Worm (Caenorhabditis elegans) whole organism, L4/young adult: ENCODE data around the gene ZK994.6.

Source experiments
- W03F9.2 ChIP-seq: fragments of 150-350 bp; optimal IDR thresholded peaks from 2 replicates; lab custom pipeline; 2014; ENCODE audit warnings: missing biosample characterization, missing genetic modification characterization
- dao-5 ChIP-seq: sonication (generic microtip); optimal IDR thresholded peaks from 2 replicates; lab custom pipeline; 2016; ENCODE audit warnings: missing genotype, missing genetic modification characterization, moderate library complexity, missing compliant biosample characterization
- him-1 ChIP-seq: sonication (generic microtip); optimal IDR thresholded peaks from 2 replicates; lab custom pipeline; 2016; ENCODE audit warnings: missing genotype, missing genetic modification reagents, missing genetic modification characterization, missing compliant biosample characterization

DNA sequence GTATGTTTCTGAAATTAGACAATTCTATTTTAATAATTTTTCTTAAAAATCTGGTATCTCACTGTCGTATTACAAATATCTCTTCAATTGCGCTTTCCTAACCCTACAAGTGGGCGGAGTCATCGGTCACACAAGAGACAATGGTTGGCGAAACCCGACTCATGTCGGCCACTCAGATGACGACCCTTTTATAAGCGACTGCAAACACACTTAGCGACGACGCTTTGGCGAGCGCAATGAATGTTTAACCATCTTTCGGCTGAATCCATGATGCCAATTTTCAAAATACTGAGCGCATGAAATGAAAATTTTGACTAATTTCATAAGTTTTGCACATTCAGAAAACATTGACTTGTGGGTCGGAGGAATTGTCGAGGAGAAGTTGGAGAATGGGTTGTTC lies 6.9 kb downstream of the ZK994.6 start:
- TF ChIP-seq dao-5, result peak; percentile 96
- TF ChIP-seq him-1 (tag; lab: Kevin White, UChicago), result peak; percentile 97
- TF ChIP-seq W03F9.2 (tag; lab: Kevin White, UChicago), result peak; percentile 84
